Worm (Caenorhabditis elegans): ENCODE results near the gene sfxn-1.4.
A peak's percentile ranks its signal among the peaks of the same experiment; 100 is the strongest.

sfxn-1.4 gene

ce11 chrII:11635745-11636161 lies 45.3 kb downstream of the sfxn-1.4 start (continued):
- TF ChIP-seq rnt-1 (tag; optimal IDR thresholded peaks at IDR 0.05) (peak; percentile 52), ceh-18 (tag; optimal IDR thresholded peaks at IDR 0.05) (peak; percentile 29), ceh-22 (tag; optimal IDR thresholded peaks at IDR 0.05) (no peak), ceh-9 (tag; optimal IDR thresholded peaks at IDR 0.05) (no peak), F13H6.1 (tag; optimal IDR thresholded peaks at IDR 0.05) (peak; percentile 65), ref-2 (tag; optimal IDR thresholded peaks at IDR 0.05) (peak; percentile 90), hlh-13 (GFP tag; optimal IDR thresholded peaks at IDR 0.05) (no peak), ceh-2 (tag; optimal IDR thresholded peaks at IDR 0.05) (peak; percentile 31), fkh-6 (tag; optimal IDR thresholded peaks at IDR 0.05) (no peak), lim-6 (tag; optimal IDR thresholded peaks at IDR 0.05) (no peak), pax-1 (tag; optimal IDR thresholded peaks at IDR 0.05) (peak; percentile 80), ama-1 (optimal IDR thresholded peaks at IDR 0.05) (peak; percentile 81), tbx-2 (tag; optimal IDR thresholded peaks at IDR 0.05) (peak; percentile 56), sdc-2 (tag; optimal IDR thresholded peaks at IDR 0.05) (peak; percentile 39), fkh-10 (GFP tag; optimal IDR thresholded peaks at IDR 0.05) (no peak), unc-86 (tag; optimal IDR thresholded peaks at IDR 0.05) (no peak), ceh-24 (tag; optimal IDR thresholded peaks at IDR 0.05) (no peak), dve-1 (tag; optimal IDR thresholded peaks at IDR 0.05) (peak; percentile 54), nfya-1 (tag; optimal IDR thresholded peaks at IDR 0.05) (peak; percentile 89), K02D7.2 (tag; optimal IDR thresholded peaks at IDR 0.05) (no peak), unc-42 (tag; optimal IDR thresholded peaks at IDR 0.05) (peak; percentile 45), eyg-1 (tag; optimal IDR thresholded peaks at IDR 0.05) (no peak), ceh-48 (tag; optimal IDR thresholded peaks at IDR 0.05) (peak; percentile 44), fax-1 (tag; optimal IDR thresholded peaks at IDR 0.05) (no peak), hlh-15 (tag; optimal IDR thresholded peaks at IDR 0.05) (no peak), ceh-31 (tag; optimal IDR thresholded peaks at IDR 0.05) (peak; percentile 74), pat-9 (tag; optimal IDR thresholded peaks at IDR 0.05) (peak; percentile 33), ets-4 (tag; optimal IDR thresholded peaks at IDR 0.05) (no peak), hlh-8 (tag; optimal IDR thresholded peaks at IDR 0.05) (peak; percentile 35), unc-55 (GFP tag; optimal IDR thresholded peaks at IDR 0.05) (peak; percentile 87), elt-4 (tag; optimal IDR thresholded peaks at IDR 0.05) (no peak), hlh-6 (tag; optimal IDR thresholded peaks at IDR 0.05) (no peak)

- TF ChIP-seq sdc-2 (tag; optimal IDR thresholded peaks at IDR 0.05) (peak; percentile 59), ceh-18 (tag; optimal IDR thresholded peaks at IDR 0.05) (peak; percentile 88), hlh-15 (tag; optimal IDR thresholded peaks at IDR 0.05) (no peak), dmd-4 (tag; optimal IDR thresholded peaks at IDR 0.05; ENCODE audit: borderline replicate concordance) (peak; percentile 81), fax-1 (tag; optimal IDR thresholded peaks at IDR 0.05) (peak; percentile 59), gmeb-2 (tag; optimal IDR thresholded peaks at IDR 0.05) (peak; percentile 5), pax-1 (tag; optimal IDR thresholded peaks at IDR 0.05) (no peak), mec-3 (tag; optimal IDR thresholded peaks at IDR 0.05; ENCODE audit: borderline replicate concordance) (no peak), nhr-11 (tag; optimal IDR thresholded peaks at IDR 0.05) (no peak), tbx-7 (tag; optimal IDR thresholded peaks at IDR 0.05) (peak; percentile 33), ceh-19 (GFP tag; optimal IDR thresholded peaks at IDR 0.05) (peak; percentile 57), ceh-24 (tag; optimal IDR thresholded peaks at IDR 0.05) (no peak), ceh-34 (tag; optimal IDR thresholded peaks at IDR 0.05) (peak; percentile 90), unc-55 (GFP tag; optimal IDR thresholded peaks at IDR 0.05) (peak; percentile 88), ceh-9 (tag; optimal IDR thresholded peaks at IDR 0.05) (no peak), zip-5 (tag; optimal IDR thresholded peaks at IDR 0.05) (peak; percentile 18), madf-2 (tag; optimal IDR thresholded peaks at IDR 0.05) (peak; percentile 97), tbx-2 (tag; optimal IDR thresholded peaks at IDR 0.05) (peak; percentile 97), hlh-8 (tag; optimal IDR thresholded peaks at IDR 0.05) (peak; percentile 82), nhr-232 (tag; optimal IDR thresholded peaks at IDR 0.05) (peak; percentile 44), elt-4 (tag; optimal IDR thresholded peaks at IDR 0.05) (peak; percentile 6), pag-3 (tag; optimal IDR thresholded peaks at IDR 0.05; ENCODE audit: borderline replicate concordance) (no peak), che-1 (tag; optimal IDR thresholded peaks at IDR 0.05) (no peak), odd-2 (tag; optimal IDR thresholded peaks at IDR 0.05) (no peak), ceh-48 (tag; optimal IDR thresholded peaks at IDR 0.05) (peak; percentile 92), lin-11 (tag; optimal IDR thresholded peaks at IDR 0.05) (no peak), ama-1 (optimal IDR thresholded peaks at IDR 0.05) (no peak), ref-2 (tag; optimal IDR thresholded peaks at IDR 0.05) (peak; percentile 82), ceh-22 (tag; optimal IDR thresholded peaks at IDR 0.05) (peak; percentile 84), nfya-1 (tag; optimal IDR thresholded peaks at IDR 0.05) (peak; percentile 94), unc-42 (tag; optimal IDR thresholded peaks at IDR 0.05) (peak; percentile 54), pha-2 (tag; optimal IDR thresholded peaks at IDR 0.05) (peak; percentile 79), pqm-1 (tag; optimal IDR thresholded peaks at IDR 0.05) (peak; percentile 33), T23F11.4 (GFP tag; optimal IDR thresholded peaks at IDR 0.05) (peak; percentile 53)
Measured at ce11 chrII:11634681-11635527, 46.1 kb downstream of the sfxn-1.4 start.

Measured in whole organism, late embryonic.